Worm (Caenorhabditis elegans): ENCODE results near the gene nep-9.

The nep-9 gene

ce11 chrII:3438280-3438679, 39.2 kb upstream of the nep-9 start:
- TF ChIP-seq sma-3 (GFP tag; optimal IDR thresholded peaks at IDR 0.05): no peak
- no peak for TF ChIP-seq nhr-12 (tag; optimal IDR thresholded peaks at IDR 0.05)
- no peak for TF ChIP-seq ceh-16 (tag; optimal IDR thresholded peaks at IDR 0.05)
- TF ChIP-seq nhr-11 (tag; optimal IDR thresholded peaks at IDR 0.05): no peak
- no peak for TF ChIP-seq unc-39 (tag; optimal IDR thresholded peaks at IDR 0.05)
- peak; percentile 39 for TF ChIP-seq blmp-1 (tag; optimal IDR thresholded peaks at IDR 0.05; ENCODE audit: insufficient read depth)

ce11 chrII:3437393-3437792, 38.3 kb upstream of the nep-9 start:
- no peak for TF ChIP-seq nhr-21 (tag; optimal IDR thresholded peaks at IDR 0.05)
- TF ChIP-seq skn-1 (tag; optimal IDR thresholded peaks at IDR 0.05): no peak
- no peak for TF ChIP-seq blmp-1 (tag; optimal IDR thresholded peaks at IDR 0.05; ENCODE audit: insufficient read depth)
- TF ChIP-seq lin-11 (tag; optimal IDR thresholded peaks at IDR 0.05): no peak
- TF ChIP-seq ztf-1 (GFP tag; conservative IDR thresholded peaks at IDR 0.05): no peak
- TF ChIP-seq nhr-23 (tag; optimal IDR thresholded peaks at IDR 0.05): no peak
- TF ChIP-seq nhr-25 (tag; optimal IDR thresholded peaks at IDR 0.05): no peak
- no peak for TF ChIP-seq nhr-6 (tag; optimal IDR thresholded peaks at IDR 0.05)

ce11 chrII:3436412-3436811, 37.3 kb upstream of the nep-9 start, which contains the start of gene skpo-2:
TSS of gene skpo-2 (minus strand) at chrII:3436512.
- TF ChIP-seq lin-13 (GFP tag; optimal IDR thresholded peaks at IDR 0.05): no peak
- TF ChIP-seq aly-2 (tag; optimal IDR thresholded peaks at IDR 0.05): no peak
- no peak for TF ChIP-seq nhr-6 (tag; optimal IDR thresholded peaks at IDR 0.05)
- no peak for TF ChIP-seq nhr-12 (tag; optimal IDR thresholded peaks at IDR 0.05)
- no peak for TF ChIP-seq blmp-1 (tag; optimal IDR thresholded peaks at IDR 0.05; ENCODE audit: insufficient read depth)
- no peak for TF ChIP-seq nhr-129 (tag; optimal IDR thresholded peaks at IDR 0.05)
- TF ChIP-seq unc-55 (GFP tag; optimal IDR thresholded peaks at IDR 0.05): no peak
- TF ChIP-seq elt-1 (tag; optimal IDR thresholded peaks at IDR 0.05): no peak

ce11 chrII:3434893-3435503, 35.9 kb upstream of the nep-9 start:
- peak; percentile 26 for TF ChIP-seq nhr-25 (tag; optimal IDR thresholded peaks at IDR 0.05)
- TF ChIP-seq snpc-4 (tag; optimal IDR thresholded peaks at IDR 0.05): peak; percentile 67
- TF ChIP-seq mbf-1 (tag; optimal IDR thresholded peaks at IDR 0.05): no peak

- TF ChIP-seq lin-39 (tag; optimal IDR thresholded peaks at IDR 0.05): no peak
- no peak for TF ChIP-seq skn-1 (tag; optimal IDR thresholded peaks at IDR 0.05)
- no peak for TF ChIP-seq crh-2 (tag; optimal IDR thresholded peaks at IDR 0.05)
- TF ChIP-seq ZK546.5 (tag; optimal IDR thresholded peaks at IDR 0.05): no peak
- TF ChIP-seq nhr-12 (tag; optimal IDR thresholded peaks at IDR 0.05): no peak
- TF ChIP-seq unc-55 (GFP tag; optimal IDR thresholded peaks at IDR 0.05): peak; percentile 27
Measured at ce11 chrII:3429400-3429799, 30.3 kb upstream of the nep-9 start, which contains the start of gene C16C8.18. TSS of gene C16C8.18 (plus strand) at chrII:3429700.

ce11 chrII:3428158-3428704, 29.1 kb upstream of the nep-9 start:
- TF ChIP-seq lin-11 (tag; optimal IDR thresholded peaks at IDR 0.05): peak; percentile 66
- peak in 1 of 2 experiments; percentile 51 for TF ChIP-seq mdl-1 (tag; optimal IDR thresholded peaks at IDR 0.05)
- TF ChIP-seq F13H6.1 (tag; optimal IDR thresholded peaks at IDR 0.05): peak; percentile 1
- TF ChIP-seq C34F6.9 (tag; optimal IDR thresholded peaks at IDR 0.05): peak; percentile 56
- TF ChIP-seq unc-55 (GFP tag; optimal IDR thresholded peaks at IDR 0.05): peak; percentile 73
- no peak for TF ChIP-seq sma-3 (GFP tag; optimal IDR thresholded peaks at IDR 0.05)
- TF ChIP-seq nhr-77 (tag; optimal IDR thresholded peaks at IDR 0.05): no peak
- no peak for TF ChIP-seq ztf-11 (tag; optimal IDR thresholded peaks at IDR 0.05)
- no peak for TF ChIP-seq nhr-6 (tag; optimal IDR thresholded peaks at IDR 0.05)
- peak; percentile 0 for TF ChIP-seq crh-2 (tag; optimal IDR thresholded peaks at IDR 0.05)
- TF ChIP-seq zag-1 (tag; optimal IDR thresholded peaks at IDR 0.05): peak; percentile 9
- TF ChIP-seq elt-1 (tag; optimal IDR thresholded peaks at IDR 0.05): no peak
- no peak for TF ChIP-seq egl-27 (tag; optimal IDR thresholded peaks at IDR 0.05)
- no peak for TF ChIP-seq nhr-10 (tag; optimal IDR thresholded peaks at IDR 0.05)
- TF ChIP-seq nhr-25 (tag; optimal IDR thresholded peaks at IDR 0.05): no peak
- TF ChIP-seq ama-1 (optimal IDR thresholded peaks at IDR 0.05): no peak
- no peak for TF ChIP-seq gmeb-1 (tag; optimal IDR thresholded peaks at IDR 0.05)
- no peak for TF ChIP-seq unc-62 (GFP tag; optimal IDR thresholded peaks at IDR 0.05)
- TF ChIP-seq mbf-1 (tag; optimal IDR thresholded peaks at IDR 0.05): no peak
- peak; percentile 22 for TF ChIP-seq nhr-129 (tag; optimal IDR thresholded peaks at IDR 0.05)
- no peak for TF ChIP-seq ZK546.5 (tag; optimal IDR thresholded peaks at IDR 0.05)
- peak; percentile 17 for TF ChIP-seq lin-13 (GFP tag; optimal IDR thresholded peaks at IDR 0.05)
- no peak for TF ChIP-seq ztf-1 (GFP tag; conservative IDR thresholded peaks at IDR 0.05)
- no peak for TF ChIP-seq R02D3.7 (tag; optimal IDR thresholded peaks at IDR 0.05)
- TF ChIP-seq mab-5 (tag; optimal IDR thresholded peaks at IDR 0.05): no peak
- TF ChIP-seq nhr-237 (tag; optimal IDR thresholded peaks at IDR 0.05): no peak
- TF ChIP-seq lsy-2 (tag; optimal IDR thresholded peaks at IDR 0.05): peak in 1 of 2 experiments; percentile 49
- no peak for TF ChIP-seq ceh-82 (tag; optimal IDR thresholded peaks at IDR 0.05)
- peak; percentile 12 for TF ChIP-seq snpc-4 (tag; optimal IDR thresholded peaks at IDR 0.05)
